Worm (Caenorhabditis elegans): ENCODE data around the gene tac-1.

DNA sequence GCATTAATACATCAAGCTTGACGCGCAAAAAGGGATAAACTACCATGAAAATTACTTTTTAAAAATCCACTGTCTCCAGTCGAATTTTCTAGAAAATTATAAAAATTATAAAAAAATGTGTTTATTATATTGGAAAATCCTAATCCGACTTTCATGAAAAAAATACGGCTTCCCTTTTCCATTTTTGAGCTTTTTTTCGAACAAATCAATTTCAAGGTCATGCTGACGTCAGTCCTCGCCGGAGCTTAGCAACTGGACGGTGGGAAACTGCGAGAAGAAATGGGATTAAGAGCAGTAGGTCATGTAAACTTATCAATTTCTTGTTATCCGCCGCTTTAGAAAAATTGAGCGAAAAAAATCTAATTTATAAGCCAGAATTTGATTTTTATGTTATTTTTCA, 8.6 kb downstream of the tac-1 start:
- TF ChIP-seq somi-1 (GFP tag; optimal IDR thresholded peaks at IDR 0.05) (no peak), unc-130 (GFP tag; optimal IDR thresholded peaks at IDR 0.05) (no peak), ama-1 (optimal IDR thresholded peaks at IDR 0.05) (no peak), ama-1 (GFP tag; optimal IDR thresholded peaks at IDR 0.05) (no peak), atf-7 (tag; optimal IDR thresholded peaks at IDR 0.05) (no peak), Y67H2A.10 (GFP tag; conservative IDR thresholded peaks at IDR 0.05) (no peak), pha-4 (tag; optimal IDR thresholded peaks at IDR 0.05) (no peak), die-1 (tag; optimal IDR thresholded peaks at IDR 0.05) (no peak), egl-44 (GFP tag; IDR thresholded peaks at IDR 0.05) (no peak), hlh-12 (tag; optimal IDR thresholded peaks at IDR 0.05) (no peak), xnd-1 (tag; optimal IDR thresholded peaks at IDR 0.05) (no peak), mel-28 (tag; optimal IDR thresholded peaks at IDR 0.05; ENCODE audit: borderline replicate concordance) (no peak), ekl-4 (GFP tag; IDR thresholded peaks at IDR 0.05) (no peak), F37B4.10 (GFP tag; IDR thresholded peaks at IDR 0.05) (no peak), bed-1 (GFP tag; IDR thresholded peaks at IDR 0.05) (no peak)
